Fruit fly (Drosophila melanogaster) whole organism, embryonic: ENCODE measurements around the gene Nepl3.

Experiments used
- Ada2b ChIP-seq: fragments of 200-800 bp; sonication (Bioruptor generic); IDR thresholded peaks from 2 replicates; pipeline ENCODE4 v1.3.6; 2022; ENCODE audit warnings: missing biosample characterization, missing genetic modification characterization
- CG10274 ChIP-seq: fragments of 200-800 bp; sonication (Bioruptor generic); optimal IDR thresholded peaks from 3 replicates; lab custom pipeline; 2017; ENCODE audit warnings: missing biosample characterization, mild to moderate bottlenecking, missing genetic modification characterization
- CG11560 ChIP-seq: fragments of 200-800 bp; sonication (Bioruptor generic); IDR thresholded peaks from 3 replicates; pipeline ENCODE4 v1.3.6; 2022; ENCODE audit warnings: missing biosample characterization, missing genetic modification characterization
- CG18476 ChIP-seq: fragments of 200-800 bp; sonication (Bioruptor generic); optimal IDR thresholded peaks from 2 replicates; lab custom pipeline; 2016; ENCODE audit warnings: missing biosample characterization, mild to moderate bottlenecking, missing genetic modification characterization
- CG18599 ChIP-seq: fragments of 200-800 bp; sonication (Bioruptor generic); optimal IDR thresholded peaks from 3 replicates; lab custom pipeline; 2017; ENCODE audit warnings: missing biosample characterization, missing genetic modification characterization, mild to moderate bottlenecking, moderate library complexity, missing genetic modification reagents
- CG2129 ChIP-seq: fragments of 200-800 bp; sonication (Bioruptor generic); IDR thresholded peaks from 2 replicates; pipeline ENCODE4 v1.3.6; 2022; ENCODE audit warnings: missing biosample characterization, missing genetic modification characterization; ENCODE audit not compliant: partially characterized antibody
- CG30403 ChIP-seq: fragments of 200-800 bp; sonication (Bioruptor generic); optimal IDR thresholded peaks from 3 replicates; lab custom pipeline; 2016; ENCODE audit warnings: missing biosample characterization, missing genetic modification characterization
- CG3163 ChIP-seq: fragments of 200-800 bp; sonication (Bioruptor generic); optimal IDR thresholded peaks from 3 replicates; lab custom pipeline; 2016; ENCODE audit warnings: missing biosample characterization, missing genetic modification characterization
- CG34224 ChIP-seq: fragments of 200-800 bp; sonication (Bioruptor generic); IDR thresholded peaks from 3 replicates; pipeline ENCODE4 v1.3.6; 2022; ENCODE audit warnings: missing biosample characterization, missing genetic modification characterization; ENCODE audit not compliant: partially characterized antibody
- CG6175 ChIP-seq: fragments of 200-800 bp; sonication (Bioruptor generic); IDR thresholded peaks from 3 replicates; pipeline ENCODE4 v1.3.6; 2022; ENCODE audit warnings: missing biosample characterization, missing genetic modification characterization
- CG6654 ChIP-seq: fragments of 200-800 bp; sonication (Bioruptor generic); optimal IDR thresholded peaks from 2 replicates; lab custom pipeline; 2017; ENCODE audit warnings: missing biosample characterization, mild to moderate bottlenecking, missing genetic modification characterization
- CG6689 ChIP-seq: fragments of 200-800 bp; sonication (Bioruptor generic); IDR thresholded peaks from 2 replicates; pipeline ENCODE4 v1.3.6; 2022; ENCODE audit warnings: missing biosample characterization, missing genetic modification characterization
- CG6813 ChIP-seq: fragments of 200-800 bp; sonication (Bioruptor generic); optimal IDR thresholded peaks from 2 replicates; lab custom pipeline; 2017; ENCODE audit warnings: missing biosample characterization, missing genetic modification characterization, mild to moderate bottlenecking, moderate library complexity, missing genetic modification reagents
- CG7786 ChIP-seq: fragments of 200-800 bp; sonication (Bioruptor generic); optimal IDR thresholded peaks from 2 replicates; lab custom pipeline; 2016; ENCODE audit warnings: missing biosample characterization, missing genetic modification characterization
- CG8944 ChIP-seq: fragments of 200-800 bp; sonication (Bioruptor generic); optimal IDR thresholded peaks from 3 replicates; lab custom pipeline; 2016; ENCODE audit warnings: missing biosample characterization, missing genetic modification characterization
- CkIIα-i1 ChIP-seq: fragments of 200-800 bp; sonication (Bioruptor generic); IDR thresholded peaks from 2 replicates; pipeline ENCODE4 v1.3.6; 2022; ENCODE audit warnings: missing biosample characterization, missing genetic modification characterization
- Eip74EF ChIP-seq, 2 experiments: fragments of 200-800 bp in 1 of 2; fragments of >200 bp in 1 of 2; sonication (Bioruptor generic) in 1 of 2; optimal IDR thresholded peaks; 2 replicates each; lab custom pipeline; 2017 to 2019; ENCODE audit warnings: missing biosample characterization in 2 of 2, missing genetic modification characterization in 2 of 2, mild to moderate bottlenecking in 1 of 2, moderate library complexity in 1 of 2
- Ets65A ChIP-seq: fragments of 200-800 bp; sonication (Bioruptor generic); peaks from one replicate; lab custom pipeline; 2016; ENCODE audit warnings: missing biosample characterization, missing genetic modification characterization
- Fer1 ChIP-seq: fragments of 200-800 bp; sonication (Bioruptor generic); optimal IDR thresholded peaks from 2 replicates; lab custom pipeline; 2017; ENCODE audit warnings: missing biosample characterization, mild to moderate bottlenecking, missing genetic modification characterization
- GATAe ChIP-seq: fragments of 200-800 bp; sonication (Bioruptor generic); conservative IDR thresholded peaks from 2 replicates; pipeline ENCODE4 v1.3.6; 2022; ENCODE audit warnings: missing biosample characterization, missing genetic modification characterization
- Hr39 ChIP-seq: fragments of >200 bp; optimal IDR thresholded peaks from 2 replicates; lab custom pipeline; 2017
- Jarid2 ChIP-seq: fragments of 200-800 bp; sonication (Bioruptor generic); optimal IDR thresholded peaks from 3 replicates; lab custom pipeline; 2017; ENCODE audit warnings: mild to moderate bottlenecking, missing biosample characterization, missing genetic modification reagents, missing genetic modification characterization
- Med ChIP-seq: fragments of 200-800 bp; sonication (Bioruptor generic); peaks from one replicate; lab custom pipeline; 2016; ENCODE audit warnings: missing biosample characterization, missing genetic modification characterization, mild to moderate bottlenecking, inconsistent platforms, moderate library complexity
- NC2α ChIP-seq: fragments of 200-800 bp; sonication (Bioruptor generic); optimal IDR thresholded peaks from 2 replicates; lab custom pipeline; 2016; ENCODE audit warnings: missing biosample characterization, missing genetic modification characterization
- Nf-YB ChIP-seq: fragments of 200-800 bp; sonication (Bioruptor generic); optimal IDR thresholded peaks from 3 replicates; lab custom pipeline; 2019; ENCODE audit warnings: missing biosample characterization, mild to moderate bottlenecking, missing genetic modification characterization, moderate library complexity
- Optix ChIP-seq: fragments of 200-800 bp; sonication (Bioruptor generic); IDR thresholded peaks from 3 replicates; pipeline ENCODE4 v1.3.6; 2022; ENCODE audit warnings: missing biosample characterization, missing genetic modification characterization
- Pdp1 ChIP-seq, 2 experiments: fragments of 200-800 bp; sonication (Bioruptor generic); optimal IDR thresholded peaks; 3 replicates each; lab custom pipeline; 2016; ENCODE audit warnings: missing biosample characterization in 2 of 2, missing genetic modification characterization in 2 of 2, mild to moderate bottlenecking in 1 of 2, moderate library complexity in 1 of 2
- Sox102F ChIP-seq: fragments of 200-800 bp; sonication (Bioruptor generic); optimal IDR thresholded peaks from 2 replicates; lab custom pipeline; 2018; ENCODE audit warnings: missing biosample characterization, mild to moderate bottlenecking, missing genetic modification characterization, moderate library complexity
- Sry-δ ChIP-seq: fragments of 200-800 bp; sonication (Bioruptor generic); optimal IDR thresholded peaks from 2 replicates; lab custom pipeline; 2016; ENCODE audit warnings: missing biosample characterization, missing genetic modification characterization
- Trl ChIP-seq, 3 experiments: fragments of >200 bp in 2 of 3; fragments of 200-800 bp in 1 of 3; sonication (Bioruptor generic) in 1 of 3; optimal IDR thresholded peaks; 2 replicates in 1 of 3; 3 replicates in 2 of 3; lab custom pipeline; 2016 to 2017; ENCODE audit warnings: missing biosample characterization in 1 of 3, missing genetic modification characterization in 1 of 3
- bcd ChIP-seq: fragments of 200-800 bp; sonication (Bioruptor generic); optimal IDR thresholded peaks from 2 replicates; lab custom pipeline; 2017; ENCODE audit warnings: missing biosample characterization, mild to moderate bottlenecking, missing genetic modification characterization
- cad ChIP-seq: fragments of >200 bp; optimal IDR thresholded peaks from 2 replicates; lab custom pipeline; 2017; ENCODE audit warnings: missing biosample characterization, missing genetic modification characterization
- caup ChIP-seq: fragments of 200-800 bp; sonication (Bioruptor generic); optimal IDR thresholded peaks from 3 replicates; lab custom pipeline; 2017; ENCODE audit warnings: missing biosample characterization, mild to moderate bottlenecking, missing genetic modification characterization, moderate library complexity; ENCODE audit not compliant: severe bottlenecking
- cwo ChIP-seq: fragments of 200-800 bp; sonication (Bioruptor generic); optimal IDR thresholded peaks from 3 replicates; lab custom pipeline; 2017; ENCODE audit warnings: missing biosample characterization, missing genetic modification characterization, mild to moderate bottlenecking, moderate library complexity, missing genetic modification reagents
- ftz-f1 ChIP-seq: fragments of 200-800 bp; sonication (Bioruptor generic); optimal IDR thresholded peaks from 2 replicates; lab custom pipeline; 2016; ENCODE audit warnings: missing biosample characterization, missing genetic modification characterization
- ham ChIP-seq: fragments of 200-800 bp; sonication (Bioruptor generic); IDR thresholded peaks from 2 replicates; pipeline ENCODE4 v1.3.6; 2022; ENCODE audit warnings: missing biosample characterization, missing genetic modification characterization
- insv ChIP-seq, 2 experiments: fragments of 200-800 bp; sonication (Bioruptor generic); optimal IDR thresholded peaks; 3 replicates each; lab custom pipeline; 2016 to 2018; ENCODE audit warnings: missing biosample characterization in 2 of 2, missing genetic modification characterization in 2 of 2
- jumu ChIP-seq: fragments of 200-800 bp; sonication (Bioruptor generic); optimal IDR thresholded peaks from 3 replicates; lab custom pipeline; 2016; ENCODE audit warnings: missing biosample characterization, missing genetic modification characterization
- lmd ChIP-seq: fragments of 200-800 bp; sonication (Bioruptor generic); IDR thresholded peaks from 2 replicates; pipeline ENCODE4 v1.3.6; 2022; ENCODE audit warnings: missing biosample characterization, missing genetic modification characterization
- ro ChIP-seq: fragments of 200-800 bp; sonication (Bioruptor generic); IDR thresholded peaks from 2 replicates; pipeline ENCODE4 v1.3.6; 2022; ENCODE audit warnings: missing biosample characterization, missing genetic modification characterization
- slbo ChIP-seq: fragments of 200-800 bp; sonication (Bioruptor generic); IDR thresholded peaks from 2 replicates; pipeline ENCODE4 v1.3.6; 2022; ENCODE audit warnings: missing biosample characterization, missing genetic modification characterization
- twi ChIP-seq: fragments of 200-800 bp; optimal IDR thresholded peaks from 2 replicates; lab custom pipeline; 2019; ENCODE audit warnings: missing biosample characterization, mild to moderate bottlenecking, missing genetic modification characterization, moderate library complexity
- unc-4 ChIP-seq: fragments of 200-800 bp; sonication (Bioruptor generic); IDR thresholded peaks from 2 replicates; pipeline ENCODE4 v1.3.6; 2022; ENCODE audit warnings: missing biosample characterization, missing genetic modification characterization; ENCODE audit not compliant: partially characterized antibody

Gene Nepl3

DNA sequence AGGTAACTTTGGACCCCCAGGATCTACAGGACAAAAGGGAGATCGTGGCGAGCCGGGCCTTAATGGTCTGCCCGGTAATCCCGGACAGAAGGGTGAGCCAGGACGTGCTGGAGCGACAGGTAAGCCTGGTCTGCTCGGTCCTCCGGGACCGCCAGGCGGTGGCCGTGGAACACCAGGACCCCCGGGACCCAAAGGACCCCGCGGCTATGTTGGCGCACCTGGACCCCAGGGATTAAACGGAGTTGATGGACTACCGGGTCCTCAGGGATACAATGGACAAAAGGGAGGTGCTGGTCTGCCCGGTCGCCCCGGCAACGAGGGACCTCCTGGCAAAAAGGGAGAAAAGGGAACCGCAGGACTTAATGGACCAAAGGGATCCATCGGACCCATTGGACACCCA is 26.2 kb downstream of the Nepl3 start:
- TF ChIP-seq CG18476 (GFP tag; lab: Kevin White, UChicago) (no peak), Hr39 (lab: Kevin White, UChicago) (peak; percentile 53)

DNA sequence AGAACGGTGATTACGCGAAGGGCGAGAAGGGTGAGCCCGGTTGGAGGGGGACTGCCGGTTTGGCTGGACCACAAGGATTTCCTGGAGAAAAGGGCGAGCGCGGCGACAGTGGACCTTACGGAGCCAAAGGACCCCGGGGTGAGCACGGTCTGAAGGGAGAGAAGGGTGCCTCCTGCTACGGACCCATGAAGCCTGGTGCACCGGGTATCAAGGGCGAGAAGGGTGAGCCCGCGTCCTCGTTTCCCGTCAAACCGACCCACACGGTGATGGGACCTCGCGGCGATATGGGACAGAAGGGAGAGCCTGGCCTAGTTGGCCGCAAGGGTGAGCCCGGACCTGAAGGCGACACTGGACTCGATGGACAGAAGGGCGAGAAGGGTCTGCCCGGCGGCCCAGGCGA is 26.6 kb downstream of the Nepl3 start:
- TF ChIP-seq Med (peak; percentile 32), Ets65A (GFP tag; lab: Kevin White, UChicago) (peak; percentile 92), insv (GFP tag; optimal IDR thresholded peaks at IDR 0.05; lab: Kevin White, UChicago) (no peak)
- TF ChIP-seq, all 482 proteins: peak for 2

DNA sequence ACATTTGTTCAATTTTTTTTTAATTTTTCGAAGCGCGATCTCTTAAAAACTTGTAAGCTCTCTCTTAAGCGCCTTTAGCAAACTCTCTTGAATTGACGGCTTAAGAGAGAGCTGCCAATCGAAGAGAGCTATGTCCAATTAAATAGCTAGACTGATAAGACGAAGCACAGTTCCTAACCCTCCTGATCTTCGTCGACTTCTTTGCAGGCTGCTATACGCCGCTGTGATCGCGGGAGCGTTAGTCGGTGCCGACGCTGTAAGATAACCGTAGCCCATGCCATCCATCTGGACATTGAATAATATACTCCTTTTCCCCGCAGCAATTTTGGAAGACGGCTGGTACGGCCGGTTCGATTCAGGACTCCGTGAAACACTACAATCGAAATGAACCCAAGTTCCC is 27.5 kb downstream of the Nepl3 start:
- peak in 1 of 2 experiments; percentile 26 for TF ChIP-seq Trl (optimal IDR thresholded peaks at IDR 0.05; lab: Kevin White, UChicago)
- no peak for TF ChIP-seq Trl (GFP tag; optimal IDR thresholded peaks at IDR 0.05; lab: Kevin White, UChicago)
- TF ChIP-seq CG34224: no peak
- no peak for TF ChIP-seq lmd (GFP tag; lab: Robert Waterston, UW)
- TF ChIP-seq CG6813: no peak
- no peak for TF ChIP-seq bcd (GFP tag; lab: Kevin White, UChicago)
- no peak for TF ChIP-seq GATAe (GFP tag; lab: Robert Waterston, UW)
- TF ChIP-seq NC2α (GFP tag; lab: Kevin White, UChicago): no peak
- TF ChIP-seq Pdp1 (GFP tag; optimal IDR thresholded peaks at IDR 0.05; lab: Kevin White, UChicago): no peak
- no peak for TF ChIP-seq CG11560 (tag; lab: Robert Waterston, UW)
- TF ChIP-seq Sox102F (GFP tag; lab: Kevin White, UChicago): no peak
- no peak for TF ChIP-seq CG10274 (GFP tag; lab: Kevin White, UChicago)
- TF ChIP-seq CG3163: peak; percentile 49
- TF ChIP-seq unc-4 (GFP tag; lab: Robert Waterston, UW): no peak
- TF ChIP-seq ro: no peak
- no peak for TF ChIP-seq Eip74EF (GFP tag; optimal IDR thresholded peaks at IDR 0.05; lab: Kevin White, UChicago)
- no peak for TF ChIP-seq ham (GFP tag; lab: Robert Waterston, UW)
- TF ChIP-seq Ada2b (GFP tag; lab: Robert Waterston, UW): no peak

DNA sequence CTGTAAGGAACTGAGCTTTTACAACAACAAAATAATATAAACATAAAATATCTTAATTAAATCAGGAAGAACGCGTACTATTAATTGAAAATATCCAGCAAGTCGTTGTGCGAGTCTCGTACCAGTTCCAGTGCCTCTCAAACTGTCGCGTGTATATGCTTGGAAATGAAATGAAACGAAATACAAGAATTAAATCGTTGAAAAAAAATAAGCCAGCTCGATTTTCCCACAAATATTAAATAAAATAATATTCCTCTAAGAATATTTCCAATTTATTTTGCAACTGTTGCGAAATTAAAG is 28.3 kb downstream of the Nepl3 start:
- no peak for TF ChIP-seq CG2129
- TF ChIP-seq CG8944 (GFP tag; lab: Kevin White, UChicago): no peak
- TF ChIP-seq cad (GFP tag; lab: Kevin White, UChicago): peak; percentile 55
- TF ChIP-seq CG6654 (GFP tag; lab: Kevin White, UChicago): peak; percentile 74
- TF ChIP-seq, all 482 proteins: peak for 2

DNA sequence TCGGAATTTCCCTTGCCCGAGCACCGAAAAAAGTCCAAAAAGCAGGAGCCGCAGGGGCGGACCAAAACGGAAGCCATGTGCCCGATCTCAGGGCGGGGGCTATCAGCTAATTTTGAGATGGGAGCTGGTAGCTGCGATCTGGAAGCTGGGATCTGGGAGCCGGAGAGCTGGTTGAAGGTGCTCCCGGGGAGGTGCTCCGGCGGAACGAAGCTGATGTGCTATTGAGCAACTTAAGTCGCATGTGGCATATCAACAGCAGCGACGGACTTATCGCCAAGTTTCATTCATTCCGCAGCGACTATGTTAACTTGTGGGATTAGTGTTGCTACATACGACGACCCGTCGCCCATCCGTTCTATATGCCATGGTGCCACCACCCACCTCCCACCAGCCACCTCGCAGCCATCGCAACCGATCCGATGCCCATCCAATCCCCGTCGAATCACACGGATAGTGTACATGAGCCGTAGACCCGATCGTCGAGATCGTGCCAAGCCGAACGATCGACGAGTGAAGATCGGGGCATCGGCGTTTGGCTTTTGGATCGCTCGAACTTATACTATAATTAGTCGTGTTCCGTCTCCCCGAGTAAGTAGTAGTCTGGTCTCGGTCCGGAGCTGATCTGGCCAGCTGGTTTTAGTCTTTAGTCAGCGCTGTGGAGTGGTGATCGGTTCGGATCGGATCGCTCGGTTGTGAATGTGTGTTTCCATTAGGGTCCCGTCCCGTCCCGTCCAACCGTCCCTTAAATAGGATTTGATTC is 28.8 kb downstream of the Nepl3 start, which contains the start of gene Col4a1:
Gene Col4a1 (plus strand): TSS at position 561 of the 760 bp plus-strand sequence.
- TF ChIP-seq Nf-YB (GFP tag; lab: Kevin White, UChicago) (peak; percentile 55), CG30403 (GFP tag; lab: Kevin White, UChicago) (no peak), CG6175 (GFP tag; lab: Robert Waterston, UW) (peak; percentile 48; the same call in 1 of the 3 replicates), cwo (peak; percentile 30), CG7786 (GFP tag; lab: Kevin White, UChicago) (no peak), CG6689 (GFP tag; lab: Robert Waterston, UW) (no peak), Sry-δ (GFP tag; lab: Kevin White, UChicago) (no peak), CkIIα-i1 (GFP tag; lab: Robert Waterston, UW) (no peak), CG18599 (GFP tag; lab: Kevin White, UChicago) (peak; percentile 11), CG8944 (GFP tag; lab: Kevin White, UChicago) (no peak), Optix (GFP tag; lab: Robert Waterston, UW) (0 out of 3 replicates have a peak, but pooled peaks have one; percentile 22), Jarid2 (peak; percentile 51), twi (tag; lab: Kevin White, UChicago) (no peak), Fer1 (GFP tag; lab: Kevin White, UChicago) (no peak), ftz-f1 (peak; percentile 45), Med (peak; percentile 61), slbo (GFP tag; lab: Robert Waterston, UW) (peak; percentile 26; the same call in 1 of the 2 replicates), caup (GFP tag; lab: Kevin White, UChicago) (no peak), jumu (no peak), Pdp1 (GFP tag; optimal IDR thresholded peaks at IDR 0.05; lab: Kevin White, UChicago) (peak in 1 of 2 experiments; percentile 20)
